Worm (Caenorhabditis elegans) whole organism, L2 larva: ENCODE data around the gene Y61A9LA.4.
"Not testable (repeated sequence)": the region's sequence is repeated elsewhere in the genome, so short reads cannot be mapped to it uniquely, and the experiment has no call there.

Source experiments
- C34F6.9 ChIP-seq: fragments of 150-350 bp; optimal IDR thresholded peaks from 2 replicates; lab custom pipeline; 2014; ENCODE audit warnings: missing biosample characterization, missing genetic modification characterization
- F13H6.1 ChIP-seq: sonication (generic microtip); optimal IDR thresholded peaks from 2 replicates; lab custom pipeline; 2016; ENCODE audit warnings: missing genetic modification characterization, missing compliant biosample characterization
- R02D3.7 ChIP-seq: fragments of 150-350 bp; optimal IDR thresholded peaks from 2 replicates; lab custom pipeline; 2014; ENCODE audit warnings: missing biosample characterization, missing genetic modification characterization
- alr-1 ChIP-seq: fragments of 150-350 bp; optimal IDR thresholded peaks from 2 replicates; lab custom pipeline; 2014; ENCODE audit warnings: missing biosample characterization, missing genetic modification characterization
- ama-1 ChIP-seq: fragments of 150-350 bp; optimal IDR thresholded peaks from 2 replicates; lab custom pipeline; 2018; ENCODE audit warnings: inconsistent platforms
- blmp-1 ChIP-seq: sonication (generic microtip); optimal IDR thresholded peaks from 2 replicates; lab custom pipeline; 2017; ENCODE audit warnings: missing genetic modification characterization, mild to moderate bottlenecking, missing compliant biosample characterization, antibody characterized with exemption, moderate library complexity; ENCODE audit not compliant: insufficient read depth
- ceh-16 ChIP-seq: fragments of 150-350 bp; optimal IDR thresholded peaks from 2 replicates; lab custom pipeline; 2014; ENCODE audit warnings: missing biosample characterization, missing genetic modification characterization
- crh-2 ChIP-seq: sonication (generic microtip); optimal IDR thresholded peaks from 2 replicates; lab custom pipeline; 2017; ENCODE audit warnings: missing biosample characterization, missing genetic modification characterization
- elt-1 ChIP-seq: fragments of 150-350 bp; optimal IDR thresholded peaks from 2 replicates; lab custom pipeline; 2014; ENCODE audit warnings: missing biosample characterization, missing genetic modification characterization
- fos-1 ChIP-seq: fragments of 150-350 bp; optimal IDR thresholded peaks from 2 replicates; lab custom pipeline; 2014; ENCODE audit warnings: missing biosample characterization, missing genetic modification characterization
- gmeb-1 ChIP-seq: fragments of 150-350 bp; optimal IDR thresholded peaks from 2 replicates; lab custom pipeline; 2014; ENCODE audit warnings: missing biosample characterization, missing genetic modification characterization
- lin-11 ChIP-seq: fragments of 150-350 bp; sonication (generic microtip); optimal IDR thresholded peaks from 2 replicates; lab custom pipeline; 2014; ENCODE audit warnings: missing biosample characterization, missing genetic modification characterization, inconsistent platforms, mixed read lengths
- lin-13 ChIP-seq: fragments of 150-350 bp; optimal IDR thresholded peaks from 2 replicates; lab custom pipeline; 2014; ENCODE audit warnings: missing biosample characterization, missing genetic modification reagents, missing genetic modification characterization
- lin-39 ChIP-seq: fragments of 150-350 bp; optimal IDR thresholded peaks from 2 replicates; lab custom pipeline; 2014; ENCODE audit warnings: missing biosample characterization, missing genetic modification reagents, missing genetic modification characterization
- lsy-2 ChIP-seq, 2 experiments: fragments of 150-350 bp in 1 of 2; sonication (generic microtip) in 1 of 2; optimal IDR thresholded peaks; 2 replicates each; lab custom pipeline; 2014 to 2017; ENCODE audit warnings: missing biosample characterization in 2 of 2, missing genetic modification characterization in 2 of 2
- mdl-1 ChIP-seq, 2 experiments: fragments of 150-350 bp in 1 of 2; sonication (generic microtip) in 1 of 2; optimal IDR thresholded peaks; 2 replicates each; lab custom pipeline; 2017; ENCODE audit warnings: missing biosample characterization in 2 of 2, missing genetic modification characterization in 2 of 2
- nhr-129 ChIP-seq: fragments of 150-350 bp; optimal IDR thresholded peaks from 2 replicates; lab custom pipeline; 2014; ENCODE audit warnings: missing biosample characterization, missing genetic modification characterization
- nhr-21 ChIP-seq: fragments of 150-350 bp; optimal IDR thresholded peaks from 2 replicates; lab custom pipeline; 2014; ENCODE audit warnings: missing biosample characterization, missing genetic modification characterization
- nhr-25 ChIP-seq: fragments of 150-350 bp; sonication (generic microtip); optimal IDR thresholded peaks from 3 replicates; lab custom pipeline; 2014; ENCODE audit warnings: missing biosample characterization, missing genetic modification characterization
- peb-1 ChIP-seq: fragments of 150-350 bp; optimal IDR thresholded peaks from 2 replicates; lab custom pipeline; 2014; ENCODE audit warnings: missing biosample characterization, missing genetic modification characterization
- sem-4 ChIP-seq: fragments of 150-350 bp; optimal IDR thresholded peaks from 2 replicates; lab custom pipeline; 2014; ENCODE audit warnings: missing biosample characterization, missing genetic modification reagents, missing genetic modification characterization
- skn-1 ChIP-seq: sonication (generic microtip); optimal IDR thresholded peaks from 2 replicates; lab custom pipeline; 2017; ENCODE audit warnings: missing biosample characterization, missing genetic modification characterization
- sma-3 ChIP-seq: sonication (generic microtip); optimal IDR thresholded peaks from 2 replicates; lab custom pipeline; 2016; ENCODE audit warnings: missing genetic modification reagents, missing genetic modification characterization, missing compliant biosample characterization
- sma-9 ChIP-seq, 2 experiments: fragments of 150-350 bp in 1 of 2; sonication (generic microtip) in 1 of 2; optimal IDR thresholded peaks; 2 replicates each; lab custom pipeline; 2014 to 2016; ENCODE audit warnings: missing genetic modification characterization in 2 of 2, mild to moderate bottlenecking in 1 of 2, missing biosample characterization in 1 of 2, missing compliant biosample characterization in 1 of 2, missing genetic modification reagents in 1 of 2, moderate library complexity in 1 of 2
- snpc-4 ChIP-seq: fragments of 150-350 bp; optimal IDR thresholded peaks from 2 replicates; lab custom pipeline; 2014; ENCODE audit warnings: missing biosample characterization, missing genetic modification characterization
- unc-39 ChIP-seq: fragments of 150-350 bp; optimal IDR thresholded peaks from 2 replicates; lab custom pipeline; 2014; ENCODE audit warnings: missing biosample characterization, missing genetic modification characterization
- unc-55 ChIP-seq: fragments of 150-350 bp; sonication (generic microtip); optimal IDR thresholded peaks from 3 replicates; lab custom pipeline; 2014; ENCODE audit warnings: missing biosample characterization, missing genetic modification reagents, missing genetic modification characterization
- unc-62 ChIP-seq: fragments of 150-350 bp; optimal IDR thresholded peaks from 2 replicates; lab custom pipeline; 2014; ENCODE audit warnings: missing biosample characterization, missing genetic modification reagents, missing genetic modification characterization
- zag-1 ChIP-seq: fragments of 150-350 bp; optimal IDR thresholded peaks from 2 replicates; lab custom pipeline; 2014; ENCODE audit warnings: missing biosample characterization, missing genetic modification characterization
- ztf-11 ChIP-seq: sonication (generic microtip); optimal IDR thresholded peaks from 2 replicates; lab custom pipeline; 2017; ENCODE audit warnings: missing biosample characterization, missing genetic modification characterization
- ztf-4 ChIP-seq: fragments of 150-350 bp; optimal IDR thresholded peaks from 2 replicates; lab custom pipeline; 2014; ENCODE audit warnings: missing biosample characterization, missing genetic modification characterization

Gene Y61A9LA.4

DNA sequence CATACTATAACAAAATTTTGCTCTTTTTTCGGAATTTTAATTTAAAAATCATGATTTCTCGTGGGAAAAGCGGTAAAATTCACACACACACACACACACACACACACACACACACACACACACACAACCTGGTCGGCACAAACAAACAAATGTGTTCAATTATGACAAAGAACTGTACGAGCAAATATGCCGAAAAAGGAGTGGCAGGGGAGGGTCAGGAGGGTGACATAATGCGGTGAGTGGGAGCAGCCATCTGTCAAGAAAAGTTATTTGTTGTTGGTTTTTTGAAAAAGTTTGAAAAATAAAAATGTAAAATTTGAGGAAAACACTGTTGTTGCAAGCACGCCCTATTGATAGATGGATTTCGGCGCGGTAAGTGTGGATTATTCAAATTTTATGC, 8.6 kb upstream of the Y61A9LA.4 start:
- TF ChIP-seq ztf-4 (tag; lab: Kevin White, UChicago) (no peak), unc-55 (peak; percentile 17)

- not testable (repeated sequence) for TF ChIP-seq elt-1; nhr-129 (tag; lab: Kevin White, UChicago); sma-3 (GFP tag; lab: Kevin White, UChicago)
Observed at ce11 chrV:4553572-4553971, 7.0 kb upstream of the Y61A9LA.4 start, which contains the start of gene Y61A9LA.12. TSS of gene Y61A9LA.12 (plus strand) at chrV:4553872.

DNA sequence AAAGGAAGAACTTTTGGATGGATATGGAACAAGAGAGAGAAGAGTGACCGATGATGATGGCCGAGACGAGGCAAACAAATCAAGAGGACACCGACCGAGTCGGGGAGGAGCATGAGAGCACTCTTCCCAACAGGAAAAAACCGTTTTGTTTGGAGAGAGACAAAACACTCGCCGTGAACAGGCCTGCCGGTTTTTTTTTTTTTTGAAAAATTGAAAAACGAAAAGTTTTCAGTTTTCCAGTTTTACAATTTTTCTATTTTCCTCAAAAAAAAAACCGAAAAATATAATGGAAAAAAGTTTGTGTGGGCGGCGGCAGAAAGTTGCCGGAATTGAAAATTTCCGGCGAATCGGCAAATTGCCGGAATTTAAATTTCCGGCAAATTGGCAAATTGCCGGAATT, 840 bp upstream of the Y61A9LA.4 start, which contains the start of gene Y61A9LA.7:
Gene Y61A9LA.7, minus strand, starts transcription at position 101 of the 400 bp plus-strand sequence.
- TF ChIP-seq crh-2 (tag; lab: Kevin White, UChicago): no peak
- TF ChIP-seq lin-39: no peak
- no peak for TF ChIP-seq ztf-11 (tag; lab: Kevin White, UChicago)
- TF ChIP-seq mdl-1 (tag; optimal IDR thresholded peaks at IDR 0.05; lab: Kevin White, UChicago): no peak
- TF ChIP-seq fos-1: no peak
- TF ChIP-seq alr-1 (tag; lab: Kevin White, UChicago): no peak
- TF ChIP-seq lin-11 (tag; lab: Kevin White, UChicago): no peak
- TF ChIP-seq blmp-1 (tag; lab: Kevin White, UChicago): no peak
- TF ChIP-seq ztf-4 (tag; lab: Kevin White, UChicago): no peak
- TF ChIP-seq unc-55: no peak

DNA sequence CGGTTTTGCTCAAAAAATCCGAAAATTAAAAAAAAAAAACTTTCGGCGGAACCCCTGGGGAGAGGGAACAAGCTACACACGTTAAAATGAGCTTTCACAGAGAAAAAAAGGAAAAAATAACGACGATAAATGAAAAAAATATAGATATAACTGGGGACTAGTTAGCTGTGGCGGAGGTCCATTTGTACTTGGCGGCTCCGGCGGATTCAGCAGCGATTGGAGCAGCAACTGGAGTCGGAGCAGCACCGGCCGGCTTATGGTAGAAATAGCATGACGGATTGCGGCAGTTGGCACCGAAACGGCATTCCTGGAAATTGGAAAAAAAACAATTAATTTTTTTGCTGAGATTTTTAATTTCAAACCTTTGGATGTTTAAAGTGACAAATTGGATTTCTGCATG, 2.0 kb downstream of the Y61A9LA.4 start:
- TF ChIP-seq C34F6.9: no peak
- no peak for TF ChIP-seq zag-1
- TF ChIP-seq nhr-25 (tag; lab: Kevin White, UChicago): no peak
- TF ChIP-seq skn-1 (tag; lab: Kevin White, UChicago): no peak
- no peak for TF ChIP-seq sma-9 (GFP tag; optimal IDR thresholded peaks at IDR 0.05; lab: Kevin White, UChicago)
- no peak for TF ChIP-seq sma-9 (tag; optimal IDR thresholded peaks at IDR 0.05; lab: Kevin White, UChicago)
- no peak for TF ChIP-seq sem-4

DNA sequence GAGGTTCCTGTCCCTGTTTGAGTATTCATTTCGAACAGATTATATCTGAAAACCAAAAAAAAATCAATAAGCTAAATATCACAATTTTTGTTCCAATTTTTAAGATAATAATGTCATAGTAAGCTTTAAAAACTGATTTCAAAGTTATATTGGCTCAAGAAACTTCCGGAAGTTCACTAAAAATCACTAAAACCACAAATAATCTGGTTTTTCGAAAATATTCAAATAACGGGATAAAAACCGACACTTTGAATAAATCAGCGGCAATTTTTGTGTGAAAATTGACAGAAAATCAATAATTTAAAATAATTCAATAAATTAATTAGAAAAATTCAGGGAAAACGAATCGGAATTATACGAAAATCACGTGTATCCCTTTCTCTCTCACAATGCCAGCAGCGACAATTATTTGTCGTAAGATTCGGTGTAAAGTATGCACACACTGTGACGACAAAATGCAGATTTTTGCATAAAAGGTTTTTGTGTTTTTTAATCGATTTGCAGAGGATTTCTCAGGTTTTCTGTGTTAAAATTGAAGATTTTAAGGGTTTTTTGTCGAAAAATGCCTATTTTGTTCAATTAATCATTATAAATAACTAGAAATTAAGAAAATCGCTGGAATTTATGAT, 9.6 kb downstream of the Y61A9LA.4 start, which contains the start of gene sut-2:
Gene sut-2, minus strand, starts transcription at position 51 of the 629 bp plus-strand sequence.
- TF ChIP-seq unc-55 (peak; percentile 75), zag-1 (no peak), ztf-4 (tag; lab: Kevin White, UChicago) (no peak), lsy-2 (tag; optimal IDR thresholded peaks at IDR 0.05; lab: Kevin White, UChicago) (peak; percentile 27 to 61), peb-1 (tag; lab: Kevin White, UChicago) (no peak), unc-62 (GFP tag; lab: Kevin White, UChicago) (no peak), lin-13 (no peak), nhr-129 (tag; lab: Kevin White, UChicago) (peak; percentile 4), C34F6.9 (peak; percentile 85), unc-39 (tag; lab: Kevin White, UChicago) (no peak), R02D3.7 (tag; lab: Kevin White, UChicago) (no peak), F13H6.1 (tag; lab: Kevin White, UChicago) (no peak), gmeb-1 (tag; lab: Kevin White, UChicago) (peak; percentile 13), ama-1 (lab: Kevin White, UChicago) (peak; percentile 10), blmp-1 (tag; lab: Kevin White, UChicago) (no peak)

ce11 chrV:4570833-4571232, 10.3 kb downstream of the Y61A9LA.4 start, which contains the start of gene Y61A9LA.3:
TSS of gene Y61A9LA.3 (plus strand) at chrV:4571133.
- TF ChIP-seq snpc-4 (tag; lab: Kevin White, UChicago) (no peak), alr-1 (tag; lab: Kevin White, UChicago) (no peak), nhr-21 (tag; lab: Kevin White, UChicago) (no peak), sma-9 (GFP tag; optimal IDR thresholded peaks at IDR 0.05; lab: Kevin White, UChicago) (no peak), sma-9 (tag; optimal IDR thresholded peaks at IDR 0.05; lab: Kevin White, UChicago) (no peak), sem-4 (no peak), ceh-16 (tag; lab: Kevin White, UChicago) (no peak)
